Worm (Caenorhabditis elegans): Measurements from ENCODE around the gene C06A1.3.

Gene C06A1.3

DNA sequence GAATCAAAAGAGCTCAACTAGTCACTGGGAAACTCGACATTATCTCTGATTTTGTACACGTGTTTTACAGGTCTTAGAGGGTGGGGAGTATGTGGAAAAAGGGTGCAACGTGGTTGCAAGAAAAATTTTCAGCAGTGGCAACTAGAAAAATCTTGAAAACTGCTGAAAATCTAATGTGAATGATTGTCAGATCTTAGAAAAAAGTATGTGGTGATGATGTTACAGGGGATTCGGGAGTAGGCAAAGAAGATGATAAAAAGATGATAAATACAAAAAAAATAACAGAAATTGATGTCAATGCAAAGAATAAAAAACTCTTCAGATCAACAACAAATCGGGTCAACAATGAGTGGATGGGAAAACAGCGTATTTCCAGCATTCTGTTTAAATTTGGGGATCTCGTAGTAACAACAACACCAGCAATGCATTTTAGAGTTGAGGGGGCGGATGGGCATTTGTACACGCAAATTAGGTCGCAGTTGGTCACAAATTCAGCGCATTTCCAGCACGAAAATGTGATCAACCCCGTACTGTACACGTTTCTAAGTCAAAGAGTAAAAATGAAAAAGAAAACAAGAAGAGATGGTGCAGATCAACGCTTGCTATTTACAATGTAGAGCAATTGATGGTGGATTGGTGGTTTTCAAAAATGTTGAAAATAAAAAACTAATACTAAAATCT is 28.5 kb upstream of the C06A1.3 start:
- TF ChIP-seq efl-1 (optimal IDR thresholded peaks at IDR 0.05), result no peak
- peak in 1 of 2 experiments; percentile 93 for TF ChIP-seq efl-1 (GFP tag; optimal IDR thresholded peaks at IDR 0.05 in 1 of 2)
- TF ChIP-seq ets-5 (GFP tag; IDR thresholded peaks at IDR 0.05), result no peak
- peak; percentile 10 for TF ChIP-seq nhr-71 (tag; optimal IDR thresholded peaks at IDR 0.05)
- TF ChIP-seq mef-2 (tag; optimal IDR thresholded peaks at IDR 0.05), result no peak
- TF ChIP-seq skn-1 (tag; optimal IDR thresholded peaks at IDR 0.05), result no peak
- TF ChIP-seq ztf-4 (tag; optimal IDR thresholded peaks at IDR 0.05), result peak; percentile 69
- peak; percentile 6 for TF ChIP-seq mep-1 (tag; optimal IDR thresholded peaks at IDR 0.05)
- TF ChIP-seq ceh-8 (GFP tag; optimal IDR thresholded peaks at IDR 0.05), result peak; percentile 30
- TF ChIP-seq nhr-85 (tag), result peak; percentile 35
- TF ChIP-seq lin-14 (GFP tag; optimal IDR thresholded peaks at IDR 0.05), result peak; percentile 3
- peak in 1 of 2 experiments; percentile 33 for TF ChIP-seq lin-35 (GFP tag; optimal IDR thresholded peaks at IDR 0.05)
- TF ChIP-seq ama-1 (optimal IDR thresholded peaks at IDR 0.05), result peak; percentile 78

DNA sequence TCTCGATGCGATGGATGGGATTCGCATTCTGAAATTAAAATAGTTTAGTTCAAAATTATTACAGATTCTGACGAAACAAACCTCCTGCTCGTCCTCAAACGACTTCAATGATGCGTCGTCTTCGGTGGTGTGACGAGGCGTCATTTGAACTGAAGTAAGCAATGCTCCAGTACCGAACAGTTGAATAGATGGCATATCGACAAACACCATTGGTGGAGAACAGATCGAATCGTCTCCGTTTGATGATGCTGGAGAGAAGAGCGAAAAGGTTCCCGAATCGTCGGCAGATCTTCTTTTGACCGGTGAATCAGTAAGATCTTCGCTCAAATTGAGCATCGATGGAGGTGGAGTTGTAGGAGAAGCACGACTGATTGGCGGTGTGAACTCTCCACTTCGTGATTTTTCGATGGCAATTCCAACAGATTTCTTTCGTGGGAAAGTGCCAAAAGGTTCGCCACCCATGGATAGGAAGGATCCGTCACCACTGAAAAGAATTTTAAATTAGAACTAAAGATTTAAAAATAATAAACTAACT is 27.6 kb upstream of the C06A1.3 start:
- TF ChIP-seq ama-1 (optimal IDR thresholded peaks at IDR 0.05) (peak; percentile 7), nhr-85 (tag) (peak; percentile 33), zag-1 (tag; optimal IDR thresholded peaks at IDR 0.05) (no peak)

ce11 chrII:10545213-10545612 is 26.9 kb upstream of the C06A1.3 start:
- TF ChIP-seq rnt-1 (tag; optimal IDR thresholded peaks at IDR 0.05) (peak; percentile 21), fkh-8 (tag; optimal IDR thresholded peaks at IDR 0.05) (no peak), aly-2 (tag; optimal IDR thresholded peaks at IDR 0.05) (peak; percentile 7), lin-13 (GFP tag; optimal IDR thresholded peaks at IDR 0.05) (no peak), efl-1 (optimal IDR thresholded peaks at IDR 0.05) (no peak), efl-1 (GFP tag; optimal IDR thresholded peaks at IDR 0.05 in 1 of 2) (peak in 1 of 2 experiments; percentile 87), F16B12.6 (tag; optimal IDR thresholded peaks at IDR 0.05) (no peak), ama-1 (optimal IDR thresholded peaks at IDR 0.05) (peak; percentile 60), nhr-90 (tag; optimal IDR thresholded peaks at IDR 0.05; ENCODE audit: poor library complexity) (peak; percentile 4), vab-15 (tag; optimal IDR thresholded peaks at IDR 0.05) (no peak), pag-3 (tag; optimal IDR thresholded peaks at IDR 0.05; ENCODE audit: borderline replicate concordance, insufficient read depth) (no peak), lin-35 (GFP tag; optimal IDR thresholded peaks at IDR 0.05) (peak in 1 of 2 experiments; percentile 23), egl-13 (tag; optimal IDR thresholded peaks at IDR 0.05) (no peak), lin-39 (tag; optimal IDR thresholded peaks at IDR 0.05) (no peak), fkh-10 (GFP tag; optimal IDR thresholded peaks at IDR 0.05) (no peak), irx-1 (tag; optimal IDR thresholded peaks at IDR 0.05) (peak; percentile 9), aha-1 (tag; optimal IDR thresholded peaks at IDR 0.05) (no peak), nhr-85 (tag) (no peak), fkh-4 (tag; optimal IDR thresholded peaks at IDR 0.05; ENCODE audit: borderline replicate concordance) (no peak), isw-1 (GFP tag; IDR thresholded peaks at IDR 0.05) (no peak)

DNA sequence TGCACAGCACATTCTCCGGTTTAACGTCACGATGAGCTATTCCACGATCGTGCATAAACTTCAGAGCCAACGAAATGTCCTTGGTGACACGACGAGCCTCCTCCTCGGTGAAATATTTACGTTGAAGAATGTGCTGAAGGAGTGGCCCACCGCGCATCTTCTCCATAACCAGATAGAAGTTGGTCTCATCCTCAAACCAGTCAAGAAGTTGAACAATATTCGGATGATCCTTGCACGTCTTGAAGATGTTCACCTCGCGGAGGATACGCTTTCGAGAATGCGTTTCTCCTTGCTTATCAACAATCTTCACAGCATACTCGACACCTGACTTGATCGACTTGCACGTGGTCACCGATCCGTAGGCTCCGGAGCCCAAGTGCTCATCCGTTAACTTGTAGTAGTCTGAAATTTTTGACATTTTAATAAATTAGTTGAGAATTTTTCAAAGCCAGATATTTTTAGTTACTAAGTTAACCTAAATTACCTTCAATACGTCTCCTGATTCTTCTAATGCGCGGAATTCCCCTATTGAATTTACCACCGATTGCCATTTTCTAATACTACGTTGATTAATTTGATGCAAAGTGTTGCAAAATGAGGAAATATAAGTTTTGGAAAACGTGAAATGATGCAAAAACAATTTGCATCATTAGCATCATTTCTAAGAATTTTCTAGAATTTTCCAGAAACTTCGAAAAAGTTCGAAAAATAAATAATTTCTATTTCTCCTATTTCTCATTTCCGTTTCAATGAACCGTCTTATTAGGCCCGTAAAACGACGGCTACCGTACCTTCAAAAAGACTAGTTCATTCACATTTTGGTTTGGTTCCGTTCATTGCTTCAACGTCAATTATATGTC is 25.9 kb upstream of the C06A1.3 start:
- no peak for TF ChIP-seq hlh-17 (GFP tag; optimal IDR thresholded peaks at IDR 0.05; ENCODE audit: borderline replicate concordance)
- no peak for TF ChIP-seq nhr-237 (tag; optimal IDR thresholded peaks at IDR 0.05)
- no peak for TF ChIP-seq lin-13 (GFP tag; optimal IDR thresholded peaks at IDR 0.05)
- peak; percentile 0 for TF ChIP-seq dsc-1 (tag; optimal IDR thresholded peaks at IDR 0.05)
- peak; percentile 9 for TF ChIP-seq ama-1 (optimal IDR thresholded peaks at IDR 0.05)
- no peak for TF ChIP-seq Y116A8C.19 (tag; optimal IDR thresholded peaks at IDR 0.05; ENCODE audit: borderline replicate concordance)
- no peak for TF ChIP-seq efl-1 (optimal IDR thresholded peaks at IDR 0.05)
- TF ChIP-seq efl-1 (GFP tag; optimal IDR thresholded peaks at IDR 0.05 in 1 of 2), result peak in 1 of 2 experiments; percentile 70
- peak; percentile 13 for TF ChIP-seq nhr-47 (tag; optimal IDR thresholded peaks at IDR 0.05)
- no peak for TF ChIP-seq nhr-76 (tag; optimal IDR thresholded peaks at IDR 0.05)
- peak; percentile 36 for TF ChIP-seq fkh-8 (tag; optimal IDR thresholded peaks at IDR 0.05)
- TF ChIP-seq snu-23 (GFP tag; optimal IDR thresholded peaks at IDR 0.05), result peak; percentile 9

All from whole organism, L1 larva.